Fruit fly (Drosophila melanogaster): ENCODE data around the gene CG9109.

- TF ChIP-seq pzg (GFP tag; optimal IDR thresholded peaks at IDR 0.05) (no peak), psq (GFP tag; optimal IDR thresholded peaks at IDR 0.05) (no peak), ems (GFP tag; optimal IDR thresholded peaks at IDR 0.05) (no peak)
These were observed 43.8 kb downstream of the CG9109 start for dm6 chr2L:5990447-5990846.
